In the genomic region with DNA sequence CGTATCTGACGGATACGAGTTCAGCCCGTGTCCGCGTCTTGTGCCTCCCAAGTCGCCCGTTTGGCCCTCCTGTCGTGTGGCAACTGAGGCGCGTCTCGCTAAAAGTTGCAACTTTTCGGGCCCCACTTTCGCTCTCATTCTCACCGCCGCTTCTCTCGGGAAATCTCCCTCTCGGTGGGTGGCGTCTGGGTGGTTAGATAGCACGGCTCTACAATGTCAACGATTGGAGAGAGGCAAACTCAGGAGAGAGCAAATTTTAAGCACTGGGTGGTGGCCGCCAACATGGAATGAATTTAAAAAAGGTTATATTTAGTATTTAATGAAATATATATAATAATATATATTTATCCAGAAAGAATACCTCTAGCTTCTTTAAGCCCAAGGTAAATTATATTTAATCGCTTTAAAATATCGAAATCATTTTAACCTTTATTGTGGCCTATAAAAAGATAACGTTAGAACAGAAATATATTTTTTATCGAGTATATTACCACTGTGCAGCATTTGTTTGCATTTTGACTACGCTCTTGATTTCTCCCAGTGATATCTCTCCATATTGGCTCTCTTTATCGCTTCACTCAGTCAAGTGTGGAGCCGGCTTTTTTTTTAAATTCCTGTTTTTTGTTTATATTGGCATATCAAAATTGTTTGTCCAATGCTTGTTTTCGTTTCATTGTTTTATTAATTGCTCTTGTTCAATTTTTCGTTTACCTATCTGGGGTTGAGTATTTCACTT, we compare ENCODE assay signal across 1 fruit fly cellular context.
TF ChIP-seq lines count a peak whose summit lies in the region.

A gene (minus strand): TSS at position 327 of the 736 bp plus-strand sequence.

TF ChIP-seq in whole organism, embryonic, 481 proteins besides CTCF, POLR2A, EP300 and RAD21 (continued from another document and continues in another):
- 0 out of 3 replicates have a peak, but pooled peaks have one; percentile 57 for TF ChIP-seq CG11093 (GFP tag; IDR thresholded peaks at IDR 0.05; lab: Robert Waterston, UW)
- peak; percentile 63 for TF ChIP-seq nom (GFP tag; optimal IDR thresholded peaks at IDR 0.05; lab: Kevin White, UChicago)
- peak; percentile 45 for TF ChIP-seq CG30431 (GFP tag; optimal IDR thresholded peaks at IDR 0.05; lab: Kevin White, UChicago)
- TF ChIP-seq cwo (GFP tag; optimal IDR thresholded peaks at IDR 0.05; lab: Kevin White, UChicago) = peak; percentile 87
- 0 out of 3 replicates have a peak, but pooled peaks have one; percentile 48 for TF ChIP-seq Mrtf (GFP tag; IDR thresholded peaks at IDR 0.05; lab: Robert Waterston, UW)
- TF ChIP-seq CG12659 (GFP tag; optimal IDR thresholded peaks at IDR 0.05; lab: Kevin White, UChicago) = peak; percentile 87
- 0 out of 4 replicates have a peak, but pooled peaks have one; percentile 62 for TF ChIP-seq chinmo (GFP tag; IDR thresholded peaks at IDR 0.05; lab: Robert Waterston, UW; ENCODE audit: partially characterized antibody)
- TF ChIP-seq CG8478 (optimal IDR thresholded peaks at IDR 0.05; lab: Kevin White, UChicago) = no peak
- no peak for TF ChIP-seq Mad (GFP tag; optimal IDR thresholded peaks at IDR 0.05; lab: Kevin White, UChicago)
- no peak for TF ChIP-seq Optix (GFP tag; IDR thresholded peaks at IDR 0.05; lab: Robert Waterston, UW)
- TF ChIP-seq sisA (GFP tag; IDR thresholded peaks at IDR 0.05; lab: Robert Waterston, UW) = peak; percentile 64
- TF ChIP-seq CG3163 (GFP tag; optimal IDR thresholded peaks at IDR 0.05; lab: Kevin White, UChicago) = no peak
- TF ChIP-seq fu2 (GFP tag; optimal IDR thresholded peaks at IDR 0.05; lab: Kevin White, UChicago) = no peak
- peak; percentile 74 for TF ChIP-seq kah (GFP tag; optimal IDR thresholded peaks at IDR 0.05; lab: Kevin White, UChicago)
- no peak for TF ChIP-seq CG7745 (tag; optimal IDR thresholded peaks at IDR 0.05; lab: Kevin White, UChicago)
- TF ChIP-seq Hmx (GFP tag; optimal IDR thresholded peaks at IDR 0.05; lab: Kevin White, UChicago) = no peak
- peak; percentile 1 for TF ChIP-seq CG10654 (GFP tag; optimal IDR thresholded peaks at IDR 0.05; lab: Kevin White, UChicago)
- no peak for TF ChIP-seq CG7928 (GFP tag; optimal IDR thresholded peaks at IDR 0.05; lab: Kevin White, UChicago)
- TF ChIP-seq Dbx (GFP tag; IDR thresholded peaks at IDR 0.05; lab: Robert Waterston, UW) = peak; percentile 69; the same call in 2 of the 3 replicates
- TF ChIP-seq esg (GFP tag; conservative IDR thresholded peaks at IDR 0.05; lab: Robert Waterston, UW) = peak; percentile 59; the same call in 1 of the 2 replicates
- no peak for TF ChIP-seq BEAF-32 (GFP tag; optimal IDR thresholded peaks at IDR 0.05; lab: Kevin White, UChicago)
- no peak for TF ChIP-seq CG43689 (GFP tag; IDR thresholded peaks at IDR 0.05; lab: Robert Waterston, UW)
- no peak for TF ChIP-seq NC2β (GFP tag; optimal IDR thresholded peaks at IDR 0.05; lab: Kevin White, UChicago)
- peak; percentile 68 for TF ChIP-seq Atf6 (GFP tag; IDR thresholded peaks at IDR 0.05; lab: Robert Waterston, UW)
- TF ChIP-seq CG4328 (GFP tag; optimal IDR thresholded peaks at IDR 0.05; lab: Kevin White, UChicago) = peak; percentile 85
- TF ChIP-seq CG14965 (GFP tag; optimal IDR thresholded peaks at IDR 0.05; lab: Kevin White, UChicago; ENCODE audit: borderline replicate concordance) = no peak
- peak; percentile 68 for TF ChIP-seq D19B (GFP tag; optimal IDR thresholded peaks at IDR 0.05; lab: Kevin White, UChicago)
- peak; percentile 65 for TF ChIP-seq ewg (GFP tag; optimal IDR thresholded peaks at IDR 0.05; lab: Kevin White, UChicago)
- peak; percentile 59 for TF ChIP-seq wor (GFP tag; IDR thresholded peaks at IDR 0.05; lab: Robert Waterston, UW)
- peak; percentile 73 for TF ChIP-seq zen (tag; optimal IDR thresholded peaks at IDR 0.05; lab: Kevin White, UChicago)
- peak; percentile 96 for TF ChIP-seq row (GFP tag; IDR thresholded peaks at IDR 0.05; lab: Robert Waterston, UW)
- peak; percentile 66 for TF ChIP-seq CG14710 (tag; optimal IDR thresholded peaks at IDR 0.05; lab: Kevin White, UChicago)
- peak; percentile 46 for TF ChIP-seq CG15011 (GFP tag; optimal IDR thresholded peaks at IDR 0.05; lab: Kevin White, UChicago)
- TF ChIP-seq CG2202 (tag; optimal IDR thresholded peaks at IDR 0.05; lab: Kevin White, UChicago) = peak; percentile 54
- no peak for TF ChIP-seq NC2α (GFP tag; optimal IDR thresholded peaks at IDR 0.05; lab: Kevin White, UChicago)
- no peak for TF ChIP-seq disco-r (GFP tag; optimal IDR thresholded peaks at IDR 0.05; lab: Kevin White, UChicago)
- peak; percentile 51 for TF ChIP-seq CG30403 (GFP tag; optimal IDR thresholded peaks at IDR 0.05; lab: Kevin White, UChicago)
- TF ChIP-seq CG2875 (GFP tag; optimal IDR thresholded peaks at IDR 0.05; lab: Kevin White, UChicago) = peak; percentile 77
- TF ChIP-seq trem (tag; optimal IDR thresholded peaks at IDR 0.05; lab: Kevin White, UChicago) = peak; percentile 75
- no peak for TF ChIP-seq crp (GFP tag; optimal IDR thresholded peaks at IDR 0.05; lab: Kevin White, UChicago)
- TF ChIP-seq CG8290 (GFP tag; optimal IDR thresholded peaks at IDR 0.05; lab: Kevin White, UChicago) = no peak
- TF ChIP-seq CG8290 (tag; optimal IDR thresholded peaks at IDR 0.05; lab: Kevin White, UChicago) = peak in 1 of 2 experiments; percentile 13
- no peak for TF ChIP-seq unc-4 (GFP tag; IDR thresholded peaks at IDR 0.05; lab: Robert Waterston, UW; ENCODE audit: partially characterized antibody)
- no peak for TF ChIP-seq fd64A (GFP tag; optimal IDR thresholded peaks at IDR 0.05; lab: Kevin White, UChicago)
- peak; percentile 60 for TF ChIP-seq CG12219 (GFP tag; optimal IDR thresholded peaks at IDR 0.05; lab: Kevin White, UChicago)
- no peak for TF ChIP-seq Hey (tag; optimal IDR thresholded peaks at IDR 0.05; lab: Kevin White, UChicago)
- no peak for TF ChIP-seq slou (GFP tag; optimal IDR thresholded peaks at IDR 0.05; lab: Kevin White, UChicago)
- peak; percentile 27; the same call in 1 of the 2 replicates for TF ChIP-seq Adf1 (GFP tag; IDR thresholded peaks at IDR 0.05; lab: Robert Waterston, UW)
- TF ChIP-seq CG2120 (GFP tag; optimal IDR thresholded peaks at IDR 0.05; lab: Kevin White, UChicago) = peak; percentile 66
- TF ChIP-seq Dip3 (GFP tag; optimal IDR thresholded peaks at IDR 0.05; lab: Kevin White, UChicago) = no peak
- TF ChIP-seq Bgb (GFP tag; IDR thresholded peaks at IDR 0.05; lab: Robert Waterston, UW; ENCODE audit: partially characterized antibody) = no peak
- peak; percentile 59 for TF ChIP-seq inv (GFP tag; IDR thresholded peaks at IDR 0.05; lab: Robert Waterston, UW; ENCODE audit: partially characterized antibody)
- TF ChIP-seq Sin3A (optimal IDR thresholded peaks at IDR 0.05; lab: Kevin White, UChicago) = no peak
- peak; percentile 42; the same call in 1 of the 2 replicates for TF ChIP-seq CG4730 (GFP tag; IDR thresholded peaks at IDR 0.05; lab: Robert Waterston, UW)
- no peak for TF ChIP-seq pros (GFP tag; optimal IDR thresholded peaks at IDR 0.05; lab: Kevin White, UChicago)
- peak; percentile 88 for TF ChIP-seq CG11504 (tag; optimal IDR thresholded peaks at IDR 0.05; lab: Kevin White, UChicago)
- TF ChIP-seq sens-2 (GFP tag; IDR thresholded peaks at IDR 0.05; lab: Robert Waterston, UW) = no peak
- TF ChIP-seq CG2129 (GFP tag; IDR thresholded peaks at IDR 0.05; lab: Robert Waterston, UW; ENCODE audit: partially characterized antibody) = no peak
- peak; percentile 49; the same call in 1 of the 2 replicates for TF ChIP-seq wdn (GFP tag; IDR thresholded peaks at IDR 0.05; lab: Robert Waterston, UW)
- peak; percentile 79 for TF ChIP-seq CG6254 (GFP tag; optimal IDR thresholded peaks at IDR 0.05; lab: Kevin White, UChicago)
- TF ChIP-seq CG6689 (GFP tag; IDR thresholded peaks at IDR 0.05; lab: Robert Waterston, UW) = peak; percentile 85
- TF ChIP-seq ERR (GFP tag; optimal IDR thresholded peaks at IDR 0.05; lab: Kevin White, UChicago) = no peak
- no peak for TF ChIP-seq Atf-2 (GFP tag; optimal IDR thresholded peaks at IDR 0.05; lab: Kevin White, UChicago)
- peak; percentile 41; the same call in 1 of the 2 replicates for TF ChIP-seq CG11247 (GFP tag; IDR thresholded peaks at IDR 0.05; lab: Robert Waterston, UW)
- no peak for TF ChIP-seq Lim3 (GFP tag; IDR thresholded peaks at IDR 0.05; lab: Robert Waterston, UW)
- no peak for TF ChIP-seq Spps (tag; optimal IDR thresholded peaks at IDR 0.05; lab: Kevin White, UChicago)
- TF ChIP-seq Nf-YA (GFP tag; IDR thresholded peaks at IDR 0.05; lab: Robert Waterston, UW) = peak; percentile 55; the same call in 1 of the 2 replicates
- TF ChIP-seq H2.0 (GFP tag; IDR thresholded peaks at IDR 0.05; lab: Robert Waterston, UW) = peak; percentile 63
- peak; percentile 76 for TF ChIP-seq CG13775 (GFP tag; optimal IDR thresholded peaks at IDR 0.05; lab: Kevin White, UChicago)
- TF ChIP-seq E2f2 (GFP tag; IDR thresholded peaks at IDR 0.05; lab: Robert Waterston, UW) = peak; percentile 67; the same call in 1 of the 2 replicates
- peak; percentile 3 for TF ChIP-seq mam (GFP tag; optimal IDR thresholded peaks at IDR 0.05; lab: Kevin White, UChicago)
- TF ChIP-seq pita (GFP tag; optimal IDR thresholded peaks at IDR 0.05; lab: Kevin White, UChicago) = no peak
- TF ChIP-seq dati (GFP tag; IDR thresholded peaks at IDR 0.05; lab: Robert Waterston, UW) = no peak
- peak; percentile 79 for TF ChIP-seq CG6683 (GFP tag; optimal IDR thresholded peaks at IDR 0.05; lab: Kevin White, UChicago)
- peak; percentile 85 for TF ChIP-seq Sox100B (GFP tag; optimal IDR thresholded peaks at IDR 0.05; lab: Kevin White, UChicago)
- TF ChIP-seq CG9797 (GFP tag; optimal IDR thresholded peaks at IDR 0.05; lab: Kevin White, UChicago) = no peak
- TF ChIP-seq phol (tag; optimal IDR thresholded peaks at IDR 0.05; lab: Kevin White, UChicago) = peak; percentile 88
- no peak for TF ChIP-seq sima (GFP tag; optimal IDR thresholded peaks at IDR 0.05; lab: Kevin White, UChicago)
- peak; percentile 71 for TF ChIP-seq B-H1 (GFP tag; IDR thresholded peaks at IDR 0.05; lab: Robert Waterston, UW)
- no peak for TF ChIP-seq rib (GFP tag; IDR thresholded peaks at IDR 0.05; lab: Robert Waterston, UW)
- TF ChIP-seq Doc3 (GFP tag; IDR thresholded peaks at IDR 0.05; lab: Robert Waterston, UW; ENCODE audit: partially characterized antibody) = 0 out of 3 replicates have a peak, but pooled peaks have one; percentile 32
- TF ChIP-seq otp (GFP tag; IDR thresholded peaks at IDR 0.05; lab: Robert Waterston, UW) = 0 out of 3 replicates have a peak, but pooled peaks have one; percentile 47
- TF ChIP-seq onecut (GFP tag; IDR thresholded peaks at IDR 0.05; lab: Robert Waterston, UW) = peak; percentile 63; the same call in 1 of the 2 replicates
- peak; percentile 67 for TF ChIP-seq al (GFP tag; IDR thresholded peaks at IDR 0.05; lab: Robert Waterston, UW)
- TF ChIP-seq CG17328 (GFP tag; IDR thresholded peaks at IDR 0.05; lab: Robert Waterston, UW) = peak; percentile 62
- TF ChIP-seq fd3F (GFP tag; optimal IDR thresholded peaks at IDR 0.05; lab: Kevin White, UChicago) = peak; percentile 67
- peak; percentile 77 for TF ChIP-seq exex (tag; optimal IDR thresholded peaks at IDR 0.05; lab: Kevin White, UChicago)
- TF ChIP-seq CG9727 (GFP tag; optimal IDR thresholded peaks at IDR 0.05; lab: Kevin White, UChicago) = peak; percentile 81
- TF ChIP-seq hkb (optimal IDR thresholded peaks at IDR 0.05; lab: Kevin White, UChicago) = no peak
- peak; percentile 76 for TF ChIP-seq hkb (GFP tag; IDR thresholded peaks at IDR 0.05; lab: Robert Waterston, UW)
- peak; percentile 70 for TF ChIP-seq CG9215 (GFP tag; IDR thresholded peaks at IDR 0.05; lab: Robert Waterston, UW)
- TF ChIP-seq CG13624 (GFP tag; optimal IDR thresholded peaks at IDR 0.05; lab: Kevin White, UChicago) = no peak
- TF ChIP-seq CG17361 (GFP tag; IDR thresholded peaks at IDR 0.05; lab: Robert Waterston, UW) = peak; percentile 88
- no peak for TF ChIP-seq NK7.1 (GFP tag; optimal IDR thresholded peaks at IDR 0.05; lab: Kevin White, UChicago)
- peak; percentile 81 for TF ChIP-seq CG34422 (GFP tag; IDR thresholded peaks at IDR 0.05; lab: Robert Waterston, UW)
- no peak for TF ChIP-seq CG12236 (GFP tag; optimal IDR thresholded peaks at IDR 0.05; lab: Kevin White, UChicago)
- peak; percentile 75 for TF ChIP-seq vvl (GFP tag; IDR thresholded peaks at IDR 0.05; lab: Robert Waterston, UW)
- TF ChIP-seq Sry-β (GFP tag; optimal IDR thresholded peaks at IDR 0.05; lab: Kevin White, UChicago) = no peak
- peak; percentile 60; the same call in 1 of the 2 replicates for TF ChIP-seq HLH3B (GFP tag; IDR thresholded peaks at IDR 0.05; lab: Robert Waterston, UW)
- peak; percentile 88 for TF ChIP-seq CG8924 (tag; optimal IDR thresholded peaks at IDR 0.05; lab: Kevin White, UChicago)
- TF ChIP-seq CG10274 (GFP tag; optimal IDR thresholded peaks at IDR 0.05; lab: Kevin White, UChicago) = no peak
- no peak for TF ChIP-seq HLHmδ (GFP tag; optimal IDR thresholded peaks at IDR 0.05; lab: Kevin White, UChicago)
- no peak for TF ChIP-seq amos (GFP tag; IDR thresholded peaks at IDR 0.05; lab: Robert Waterston, UW; ENCODE audit: partially characterized antibody)
- 0 out of 3 replicates have a peak, but pooled peaks have one; percentile 25 for TF ChIP-seq hb (GFP tag; IDR thresholded peaks at IDR 0.05; lab: Robert Waterston, UW; ENCODE audit: partially characterized antibody)
- peak; percentile 79 for TF ChIP-seq Asciz (GFP tag; optimal IDR thresholded peaks at IDR 0.05; lab: Kevin White, UChicago)
- no peak for TF ChIP-seq CG12155 (GFP tag; optimal IDR thresholded peaks at IDR 0.05; lab: Kevin White, UChicago)
- TF ChIP-seq lola (GFP tag; optimal IDR thresholded peaks at IDR 0.05; lab: Kevin White, UChicago) = peak in 1 of 3 experiments; percentile 64
- TF ChIP-seq CG14014 (GFP tag; IDR thresholded peaks at IDR 0.05; lab: Robert Waterston, UW) = peak; percentile 79; the same call in 1 of the 2 replicates
- TF ChIP-seq gcm (GFP tag; optimal IDR thresholded peaks at IDR 0.05; lab: Kevin White, UChicago) = peak; percentile 91
- no peak for TF ChIP-seq btn (GFP tag; optimal IDR thresholded peaks at IDR 0.05; lab: Kevin White, UChicago)
- TF ChIP-seq fd96Cb (tag; optimal IDR thresholded peaks at IDR 0.05; lab: Kevin White, UChicago) = peak; percentile 76
- no peak; the same call in 2 of the 3 replicates for TF ChIP-seq so (GFP tag; IDR thresholded peaks at IDR 0.05; lab: Robert Waterston, UW)
- TF ChIP-seq CG17385 (GFP tag; optimal IDR thresholded peaks at IDR 0.05; lab: Kevin White, UChicago) = peak; percentile 85
- no peak; the same call in 1 of the 2 replicates for TF ChIP-seq CG7372 (GFP tag; IDR thresholded peaks at IDR 0.05; lab: Robert Waterston, UW)
- TF ChIP-seq Abd-B (GFP tag; optimal IDR thresholded peaks at IDR 0.05; lab: Kevin White, UChicago) = peak; percentile 79
- TF ChIP-seq CG12942 (GFP tag; optimal IDR thresholded peaks at IDR 0.05; lab: Kevin White, UChicago) = no peak
- TF ChIP-seq pan (optimal IDR thresholded peaks at IDR 0.05; lab: Kevin White, UChicago) = no peak
- TF ChIP-seq pan (GFP tag; optimal IDR thresholded peaks at IDR 0.05 in 1 of 2, IDR thresholded peaks at IDR 0.05 in 1 of 2) = peak in 1 of 2 experiments; percentile 78
- peak; percentile 82 for TF ChIP-seq Hand (GFP tag; optimal IDR thresholded peaks at IDR 0.05; lab: Kevin White, UChicago)
